Fruit fly (Drosophila melanogaster): ENCODE data around the gene CG13101.

DNA sequence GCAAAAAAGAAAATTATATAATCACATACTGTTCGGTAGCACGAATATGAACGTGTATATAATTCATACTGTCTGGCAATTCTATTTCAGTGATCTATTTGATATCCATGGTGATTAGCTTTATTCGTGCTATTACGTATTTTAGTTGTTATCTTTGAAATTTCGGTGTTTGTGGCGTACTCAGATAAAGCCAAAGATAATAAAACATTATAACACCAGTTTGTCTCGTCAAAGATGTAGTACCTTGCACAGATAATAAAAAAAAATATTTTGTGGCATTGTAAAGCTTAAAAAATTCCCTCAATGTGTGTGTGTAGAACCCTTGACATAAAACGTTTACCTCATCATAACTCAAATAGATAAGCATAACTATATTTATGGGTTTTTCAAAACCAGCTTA, 36.7 kb downstream of the CG13101 start:
- TF ChIP-seq Clk (GFP tag; optimal IDR thresholded peaks at IDR 0.05) (no peak), CG7045 (GFP tag; optimal IDR thresholded peaks at IDR 0.05) (no peak), cnc (optimal IDR thresholded peaks at IDR 0.05) (no peak), CG5204 (GFP tag; optimal IDR thresholded peaks at IDR 0.05) (no peak), CG7101 (tag; optimal IDR thresholded peaks at IDR 0.05) (no peak), Crg-1 (GFP tag; optimal IDR thresholded peaks at IDR 0.05) (no peak), cic (GFP tag; optimal IDR thresholded peaks at IDR 0.05) (no peak), CG11617 (GFP tag; optimal IDR thresholded peaks at IDR 0.05) (no peak), CG12768 (GFP tag; optimal IDR thresholded peaks at IDR 0.05) (no peak), CG33017 (tag; optimal IDR thresholded peaks at IDR 0.05) (no peak), pad (GFP tag; optimal IDR thresholded peaks at IDR 0.05) (no peak)

Measured in whole organism, adult.